Worm (Caenorhabditis elegans) whole organism, early embryonic: ENCODE data around the gene lact-4.

Source experiments
- B0310.2 ChIP-seq: sonication (generic microtip); optimal IDR thresholded peaks from 2 replicates; lab custom pipeline; 2016; ENCODE audit warnings: mild to moderate bottlenecking, missing genetic modification characterization, missing compliant biosample characterization
- F13C5.2 ChIP-seq: sonication (generic microtip); optimal IDR thresholded peaks from 2 replicates; lab custom pipeline; 2017; ENCODE audit warnings: mild to moderate bottlenecking, missing genetic modification characterization, inconsistent platforms, missing compliant biosample characterization
- aly-1 ChIP-seq: sonication (generic microtip); optimal IDR thresholded peaks from 2 replicates; lab custom pipeline; 2016; ENCODE audit warnings: missing genetic modification characterization, missing compliant biosample characterization
- ama-1 ChIP-seq: fragments of 150-350 bp; optimal IDR thresholded peaks from 2 replicates; lab custom pipeline; 2014
- ceh-13 ChIP-seq: fragments of 200-800 bp; sonication (Bioruptor generic); optimal IDR thresholded peaks from 2 replicates; lab custom pipeline; 2018; ENCODE audit warnings: mild to moderate bottlenecking, missing genetic modification characterization, missing compliant biosample characterization
- ceh-36 ChIP-seq: sonication (generic microtip); optimal IDR thresholded peaks from 2 replicates; lab custom pipeline; 2016; ENCODE audit warnings: missing genetic modification characterization, inconsistent platforms, missing compliant biosample characterization
- ets-7 ChIP-seq: sonication (generic microtip); optimal IDR thresholded peaks from 2 replicates; lab custom pipeline; 2016; ENCODE audit warnings: missing genotype, missing genetic modification characterization, missing compliant biosample characterization
- flt-1 ChIP-seq: fragments of 200-800 bp; sonication (Bioruptor generic); IDR thresholded peaks from 2 replicates; pipeline ENCODE4 v1.3.6; 2022; ENCODE audit warnings: missing genetic modification characterization, missing compliant biosample characterization
- hmbx-1 ChIP-seq: sonication (generic microtip); optimal IDR thresholded peaks from 2 replicates; lab custom pipeline; 2016; ENCODE audit warnings: mild to moderate bottlenecking, missing genetic modification characterization, missing compliant biosample characterization
- hmg-4 ChIP-seq: fragments of 200-800 bp; sonication (Bioruptor generic); optimal IDR thresholded peaks from 2 replicates; lab custom pipeline; 2018; ENCODE audit warnings: mild to moderate bottlenecking, missing genetic modification characterization, missing compliant biosample characterization
- hnd-1 ChIP-seq: sonication (generic microtip); optimal IDR thresholded peaks from 2 replicates; lab custom pipeline; 2016; ENCODE audit warnings: missing genetic modification characterization, missing compliant biosample characterization
- pes-1 ChIP-seq: fragments of 200-800 bp; sonication (Bioruptor generic); IDR thresholded peaks from 2 replicates; pipeline ENCODE4 v1.3.6; 2022; ENCODE audit warnings: missing genetic modification reagents, missing genetic modification characterization, missing compliant biosample characterization
- scrt-1 ChIP-seq: fragments of 200-800 bp; sonication (Bioruptor generic); IDR thresholded peaks from 2 replicates; pipeline ENCODE4 v1.3.6; 2022; ENCODE audit warnings: missing genetic modification characterization, missing compliant biosample characterization
- sea-1 ChIP-seq: fragments of 200-800 bp; sonication (Bioruptor generic); conservative IDR thresholded peaks from 2 replicates; pipeline ENCODE4 v1.3.6; 2022; ENCODE audit warnings: missing genetic modification characterization, missing compliant biosample characterization
- tbx-11 ChIP-seq: fragments of 200-800 bp; sonication (Bioruptor generic); IDR thresholded peaks from 2 replicates; pipeline ENCODE4 v1.3.6; 2022; ENCODE audit warnings: missing genetic modification characterization, missing compliant biosample characterization
- tbx-37 ChIP-seq: fragments of 200-800 bp; sonication (Bioruptor generic); conservative IDR thresholded peaks from 2 replicates; pipeline ENCODE4 v1.3.6; 2022; ENCODE audit warnings: missing genetic modification reagents, missing genetic modification characterization, missing compliant biosample characterization
- tra-4 ChIP-seq: sonication (generic microtip); optimal IDR thresholded peaks from 2 replicates; lab custom pipeline; 2017; ENCODE audit warnings: missing genetic modification characterization, missing compliant biosample characterization

Gene lact-4

ce11 chrII:8438791-8439287 lies 41.4 kb downstream of the lact-4 start, which contains the start of gene lips-10:
Gene lips-10 (plus strand): TSS chrII:8439168.
- TF ChIP-seq aly-1 (tag; lab: Kevin White, UChicago) (no peak), tbx-37 (GFP tag; lab: Robert Waterston, UW) (no peak), ets-7 (tag; lab: Kevin White, UChicago) (no peak), flt-1 (no peak), ceh-36 (tag; lab: Kevin White, UChicago) (no peak), B0310.2 (tag; lab: Kevin White, UChicago) (no peak), F13C5.2 (tag; lab: Kevin White, UChicago) (no peak), hmg-4 (GFP tag; lab: Kevin White, UChicago) (no peak), hnd-1 (no peak), pes-1 (no peak), sea-1 (GFP tag; lab: Robert Waterston, UW) (no peak), tra-4 (no peak), tbx-11 (GFP tag; lab: Robert Waterston, UW) (no peak), ceh-13 (GFP tag; lab: Kevin White, UChicago) (no peak), scrt-1 (GFP tag; lab: Robert Waterston, UW) (no peak)

- TF ChIP-seq ceh-13 (GFP tag; lab: Kevin White, UChicago) (no peak), hmg-4 (GFP tag; lab: Kevin White, UChicago) (no peak), ceh-36 (tag; lab: Kevin White, UChicago) (no peak), tbx-11 (GFP tag; lab: Robert Waterston, UW) (no peak), hnd-1 (no peak), sea-1 (GFP tag; lab: Robert Waterston, UW) (no peak)
These were observed 43.2 kb downstream of the lact-4 start, which contains the start of gene acp-3 for ce11 chrII:8437035-8437434. Gene acp-3 (minus strand): TSS chrII:8437135.

- TF ChIP-seq tbx-37 (GFP tag; lab: Robert Waterston, UW) = no peak
- no peak for TF ChIP-seq ceh-13 (GFP tag; lab: Kevin White, UChicago)
- TF ChIP-seq flt-1 = no peak
- no peak for TF ChIP-seq hmbx-1 (tag; lab: Kevin White, UChicago)
- no peak for TF ChIP-seq ets-7 (tag; lab: Kevin White, UChicago)
These were observed 45.3 kb downstream of the lact-4 start, which contains the start of gene acp-4 for ce11 chrII:8435005-8435404. Gene acp-4 (minus strand): TSS chrII:8435105.

- TF ChIP-seq ama-1 (no peak), tbx-11 (GFP tag; lab: Robert Waterston, UW) (no peak), ceh-13 (GFP tag; lab: Kevin White, UChicago) (no peak), flt-1 (no peak), hmbx-1 (tag; lab: Kevin White, UChicago) (no peak), F13C5.2 (tag; lab: Kevin White, UChicago) (no peak)
These were observed 48.3 kb downstream of the lact-4 start, which contains the start of gene acp-2 for ce11 chrII:8431954-8432353. Gene acp-2 (minus strand): TSS chrII:8432054.

- no peak for TF ChIP-seq hmbx-1 (tag; lab: Kevin White, UChicago)
- TF ChIP-seq tra-4 = no peak
- no peak for TF ChIP-seq B0310.2 (tag; lab: Kevin White, UChicago)
- no peak for TF ChIP-seq tbx-11 (GFP tag; lab: Robert Waterston, UW)
- no peak for TF ChIP-seq ceh-13 (GFP tag; lab: Kevin White, UChicago)
- TF ChIP-seq flt-1 = no peak
- no peak for TF ChIP-seq scrt-1 (GFP tag; lab: Robert Waterston, UW)
- no peak for TF ChIP-seq pes-1
- TF ChIP-seq aly-1 (tag; lab: Kevin White, UChicago) = no peak
These were observed 51.0 kb downstream of the lact-4 start for ce11 chrII:8428947-8429919.

- TF ChIP-seq flt-1 = no peak
- no peak for TF ChIP-seq aly-1 (tag; lab: Kevin White, UChicago)
- TF ChIP-seq sea-1 (GFP tag; lab: Robert Waterston, UW) = no peak
These were observed 51.6 kb downstream of the lact-4 start, which contains the start of gene F14E5.2 for ce11 chrII:8428758-8428946. Gene F14E5.2 (minus strand): TSS chrII:8428858.
